Worm (Caenorhabditis elegans): ENCODE results near the gene twk-48.

DNA sequence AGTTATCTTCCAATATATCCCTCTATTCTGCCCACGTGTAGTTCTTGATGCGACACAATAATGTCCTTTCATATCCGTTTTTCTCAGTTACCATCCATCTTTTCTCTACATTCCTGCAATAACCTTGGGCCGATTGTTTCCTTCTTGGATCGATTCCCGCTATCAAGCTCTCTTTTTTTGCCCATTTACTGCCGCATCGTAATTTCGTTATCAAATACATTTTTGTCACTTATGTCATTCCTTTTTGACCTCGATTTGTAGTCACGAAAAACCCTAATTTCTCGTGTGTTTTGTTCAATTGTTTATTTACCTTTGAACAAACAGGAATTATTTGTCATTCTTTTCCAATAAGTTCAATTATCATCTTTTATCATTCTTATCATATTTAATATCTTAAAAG lies 10.6 kb upstream of the twk-48 start:
- TF ChIP-seq ceh-83 (GFP tag; optimal IDR thresholded peaks at IDR 0.05) (no peak), nhr-76 (tag; optimal IDR thresholded peaks at IDR 0.05) (no peak), ztf-11 (tag; optimal IDR thresholded peaks at IDR 0.05) (no peak), nhr-2 (tag; optimal IDR thresholded peaks at IDR 0.05) (no peak), nhr-237 (tag; optimal IDR thresholded peaks at IDR 0.05) (no peak), snpc-4 (tag; optimal IDR thresholded peaks at IDR 0.05) (no peak), mls-2 (tag; optimal IDR thresholded peaks at IDR 0.05) (no peak)
